Worm (Caenorhabditis elegans) whole organism, L2 larva: ENCODE data around the gene fbxa-184.
"Not testable (repeated sequence)": the region's sequence is repeated elsewhere in the genome, so short reads cannot be mapped to it uniquely, and the experiment has no call there.

Experiments
- C34F6.9 ChIP-seq: fragments of 150-350 bp; optimal IDR thresholded peaks from 2 replicates; lab custom pipeline; 2014; ENCODE audit warnings: missing biosample characterization, missing genetic modification characterization
- F13H6.1 ChIP-seq: sonication (generic microtip); optimal IDR thresholded peaks from 2 replicates; lab custom pipeline; 2016; ENCODE audit warnings: missing genetic modification characterization, missing compliant biosample characterization
- R02D3.7 ChIP-seq: fragments of 150-350 bp; optimal IDR thresholded peaks from 2 replicates; lab custom pipeline; 2014; ENCODE audit warnings: missing biosample characterization, missing genetic modification characterization
- ZK546.5 ChIP-seq: sonication (generic microtip); optimal IDR thresholded peaks from 2 replicates; lab custom pipeline; 2017; ENCODE audit warnings: missing biosample characterization, missing genetic modification characterization
- alr-1 ChIP-seq: fragments of 150-350 bp; optimal IDR thresholded peaks from 2 replicates; lab custom pipeline; 2014; ENCODE audit warnings: missing biosample characterization, missing genetic modification characterization
- ama-1 ChIP-seq: fragments of 150-350 bp; optimal IDR thresholded peaks from 2 replicates; lab custom pipeline; 2018; ENCODE audit warnings: inconsistent platforms
- ceh-16 ChIP-seq: fragments of 150-350 bp; optimal IDR thresholded peaks from 2 replicates; lab custom pipeline; 2014; ENCODE audit warnings: missing biosample characterization, missing genetic modification characterization
- crh-2 ChIP-seq: sonication (generic microtip); optimal IDR thresholded peaks from 2 replicates; lab custom pipeline; 2017; ENCODE audit warnings: missing biosample characterization, missing genetic modification characterization
- dmd-4 ChIP-seq: sonication (generic microtip); optimal IDR thresholded peaks from 2 replicates; lab custom pipeline; 2017; ENCODE audit warnings: missing biosample characterization, missing genetic modification characterization
- egl-27 ChIP-seq: sonication (generic microtip); optimal IDR thresholded peaks from 3 replicates; lab custom pipeline; 2017; ENCODE audit warnings: missing biosample characterization, missing genetic modification reagents, missing genetic modification characterization
- elt-3 ChIP-seq: sonication (generic microtip); optimal IDR thresholded peaks from 2 replicates; lab custom pipeline; 2017; ENCODE audit warnings: missing biosample characterization, missing genetic modification characterization
- fos-1 ChIP-seq: fragments of 150-350 bp; optimal IDR thresholded peaks from 2 replicates; lab custom pipeline; 2014; ENCODE audit warnings: missing biosample characterization, missing genetic modification characterization
- gmeb-1 ChIP-seq: fragments of 150-350 bp; optimal IDR thresholded peaks from 2 replicates; lab custom pipeline; 2014; ENCODE audit warnings: missing biosample characterization, missing genetic modification characterization
- lin-11 ChIP-seq: fragments of 150-350 bp; sonication (generic microtip); optimal IDR thresholded peaks from 2 replicates; lab custom pipeline; 2014; ENCODE audit warnings: missing biosample characterization, missing genetic modification characterization, inconsistent platforms, mixed read lengths
- lin-13 ChIP-seq: fragments of 150-350 bp; optimal IDR thresholded peaks from 2 replicates; lab custom pipeline; 2014; ENCODE audit warnings: missing biosample characterization, missing genetic modification reagents, missing genetic modification characterization
- lsy-2 ChIP-seq, 2 experiments: fragments of 150-350 bp in 1 of 2; sonication (generic microtip) in 1 of 2; optimal IDR thresholded peaks; 2 replicates each; lab custom pipeline; 2014 to 2017; ENCODE audit warnings: missing biosample characterization in 2 of 2, missing genetic modification characterization in 2 of 2
- mab-5 ChIP-seq: fragments of 150-350 bp; optimal IDR thresholded peaks from 2 replicates; lab custom pipeline; 2014; ENCODE audit warnings: missing biosample characterization, missing genetic modification characterization
- mbf-1 ChIP-seq: sonication (generic microtip); optimal IDR thresholded peaks from 2 replicates; lab custom pipeline; 2017; ENCODE audit warnings: missing biosample characterization, missing genetic modification characterization
- nhr-129 ChIP-seq: fragments of 150-350 bp; optimal IDR thresholded peaks from 2 replicates; lab custom pipeline; 2014; ENCODE audit warnings: missing biosample characterization, missing genetic modification characterization
- nhr-23 ChIP-seq: fragments of 150-350 bp; optimal IDR thresholded peaks from 2 replicates; lab custom pipeline; 2014; ENCODE audit warnings: missing biosample characterization, missing genetic modification reagents, missing genetic modification characterization
- nhr-237 ChIP-seq: fragments of 150-350 bp; optimal IDR thresholded peaks from 2 replicates; lab custom pipeline; 2014; ENCODE audit warnings: missing biosample characterization, missing genetic modification characterization
- nhr-25 ChIP-seq: fragments of 150-350 bp; sonication (generic microtip); optimal IDR thresholded peaks from 3 replicates; lab custom pipeline; 2014; ENCODE audit warnings: missing biosample characterization, missing genetic modification characterization
- nhr-77 ChIP-seq: fragments of 150-350 bp; optimal IDR thresholded peaks from 2 replicates; lab custom pipeline; 2014; ENCODE audit warnings: missing biosample characterization, missing genetic modification characterization
- peb-1 ChIP-seq: fragments of 150-350 bp; optimal IDR thresholded peaks from 2 replicates; lab custom pipeline; 2014; ENCODE audit warnings: missing biosample characterization, missing genetic modification characterization
- sem-4 ChIP-seq: fragments of 150-350 bp; optimal IDR thresholded peaks from 2 replicates; lab custom pipeline; 2014; ENCODE audit warnings: missing biosample characterization, missing genetic modification reagents, missing genetic modification characterization
- sma-3 ChIP-seq: sonication (generic microtip); optimal IDR thresholded peaks from 2 replicates; lab custom pipeline; 2016; ENCODE audit warnings: missing genetic modification reagents, missing genetic modification characterization, missing compliant biosample characterization
- sma-9 ChIP-seq, 2 experiments: fragments of 150-350 bp in 1 of 2; sonication (generic microtip) in 1 of 2; optimal IDR thresholded peaks; 2 replicates each; lab custom pipeline; 2014 to 2016; ENCODE audit warnings: missing genetic modification characterization in 2 of 2, mild to moderate bottlenecking in 1 of 2, missing biosample characterization in 1 of 2, missing compliant biosample characterization in 1 of 2, missing genetic modification reagents in 1 of 2, moderate library complexity in 1 of 2
- snpc-4 ChIP-seq: fragments of 150-350 bp; optimal IDR thresholded peaks from 2 replicates; lab custom pipeline; 2014; ENCODE audit warnings: missing biosample characterization, missing genetic modification characterization
- unc-39 ChIP-seq: fragments of 150-350 bp; optimal IDR thresholded peaks from 2 replicates; lab custom pipeline; 2014; ENCODE audit warnings: missing biosample characterization, missing genetic modification characterization
- unc-55 ChIP-seq: fragments of 150-350 bp; sonication (generic microtip); optimal IDR thresholded peaks from 3 replicates; lab custom pipeline; 2014; ENCODE audit warnings: missing biosample characterization, missing genetic modification reagents, missing genetic modification characterization
- unc-62 ChIP-seq: fragments of 150-350 bp; optimal IDR thresholded peaks from 2 replicates; lab custom pipeline; 2014; ENCODE audit warnings: missing biosample characterization, missing genetic modification reagents, missing genetic modification characterization
- ztf-1 ChIP-seq: fragments of 200-800 bp; sonication (Bioruptor generic); conservative IDR thresholded peaks from 2 replicates; pipeline ENCODE4 v1.3.6; 2022; ENCODE audit warnings: missing genetic modification characterization, missing compliant biosample characterization
- ztf-11 ChIP-seq: sonication (generic microtip); optimal IDR thresholded peaks from 2 replicates; lab custom pipeline; 2017; ENCODE audit warnings: missing biosample characterization, missing genetic modification characterization

The fbxa-184 gene

DNA sequence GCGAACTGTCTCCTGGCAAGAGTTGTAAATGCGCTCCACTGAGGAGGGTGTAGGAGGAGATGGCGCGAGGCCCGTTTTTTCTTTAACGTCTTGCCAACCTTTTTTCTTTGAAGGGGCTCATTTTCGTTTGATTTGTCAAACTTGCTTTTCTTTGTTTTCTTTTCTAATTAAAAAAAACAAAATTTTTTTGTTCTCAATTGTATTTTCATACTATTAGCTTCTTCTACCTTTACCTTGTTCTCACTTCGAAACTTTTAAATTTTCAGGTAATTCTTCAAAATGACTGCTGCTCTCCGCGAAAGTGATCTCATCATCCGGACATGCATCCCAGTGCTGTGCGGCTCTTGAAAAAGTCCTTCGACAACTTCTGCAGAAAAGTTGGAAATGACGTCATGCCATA is at the start of gene fbxa-184:
Gene fbxa-184, plus strand, starts transcription at position 301 of the 400 bp plus-strand sequence.
- TF ChIP-seq fos-1 (tag; lab: Kevin White, UChicago) (no peak), sem-4 (tag; lab: Kevin White, UChicago) (no peak), ceh-16 (tag; lab: Kevin White, UChicago) (no peak), unc-39 (tag; lab: Kevin White, UChicago) (no peak), sma-9 (GFP tag; optimal IDR thresholded peaks at IDR 0.05; lab: Kevin White, UChicago) (no peak), sma-9 (tag; optimal IDR thresholded peaks at IDR 0.05; lab: Kevin White, UChicago) (no peak), C34F6.9 (no peak), lin-13 (GFP tag; lab: Kevin White, UChicago) (no peak), nhr-25 (no peak), ama-1 (lab: Kevin White, UChicago) (no peak), mbf-1 (tag; lab: Kevin White, UChicago) (no peak), unc-62 (GFP tag; lab: Kevin White, UChicago) (no peak), ZK546.5 (tag; lab: Kevin White, UChicago) (no peak), egl-27 (tag; lab: Kevin White, UChicago) (no peak), peb-1 (tag; lab: Kevin White, UChicago) (no peak), ztf-1 (GFP tag; lab: Robert Waterston, UW) (no peak), nhr-237 (tag; lab: Kevin White, UChicago) (no peak), elt-3 (tag; lab: Kevin White, UChicago) (no peak), mab-5 (no peak), dmd-4 (tag; lab: Kevin White, UChicago) (no peak), R02D3.7 (no peak)

ce11 chrII:1660888-1661287 is 49.2 kb upstream of the fbxa-184 start, which contains the start of gene ZC204.13:
Gene ZC204.13, minus strand, starts transcription at chrII:1660988.
- not testable (repeated sequence) for TF ChIP-seq sem-4, egl-27, crh-2 (tag; lab: Kevin White, UChicago)
- TF ChIP-seq, all 48 proteins: peak for 0; not testable (repeated sequence) for 48

DNA sequence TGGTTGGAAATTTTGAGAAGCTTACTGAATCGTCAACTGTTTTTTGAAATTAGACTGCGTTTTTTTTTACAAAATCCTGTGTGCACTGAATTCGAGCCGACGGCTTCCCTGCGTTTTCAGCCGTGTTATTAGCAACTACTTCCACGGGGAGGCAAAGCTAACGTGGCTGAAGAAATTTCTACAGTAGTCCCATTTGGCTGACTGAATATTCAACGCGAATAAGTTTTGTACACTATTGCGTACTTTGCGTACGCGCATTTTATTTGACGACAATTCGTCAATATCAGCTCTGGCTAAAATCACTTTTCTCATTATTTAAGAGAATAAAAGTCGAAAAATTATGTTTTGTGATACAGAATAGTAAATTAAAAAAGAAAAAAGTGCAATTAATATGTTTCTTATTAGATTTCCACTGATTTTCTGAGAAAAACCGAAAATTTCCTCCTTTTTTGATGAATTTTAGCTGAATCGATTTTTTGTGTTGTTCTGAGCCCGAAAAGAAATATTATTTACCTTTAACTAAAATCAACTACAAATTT is 48.7 kb upstream of the fbxa-184 start:
- TF ChIP-seq lsy-2 (tag; optimal IDR thresholded peaks at IDR 0.05; lab: Kevin White, UChicago): peak in 1 of 2 experiments; percentile 33

- TF ChIP-seq lsy-2 (tag; optimal IDR thresholded peaks at IDR 0.05; lab: Kevin White, UChicago) (peak in 1 of 2 experiments; percentile 41), F13H6.1 (tag; lab: Kevin White, UChicago) (no peak)
These were observed 47.2 kb upstream of the fbxa-184 start, which contains the start of gene ZC204.14 for ce11 chrII:1662881-1663280. Gene ZC204.14, minus strand, starts transcription at chrII:1662949.

- TF ChIP-seq sem-4 (tag; lab: Kevin White, UChicago): no peak
- TF ChIP-seq fos-1 (tag; lab: Kevin White, UChicago): peak; percentile 49
- peak; percentile 74 for TF ChIP-seq F13H6.1 (tag; lab: Kevin White, UChicago)
- TF ChIP-seq nhr-129 (tag; lab: Kevin White, UChicago): peak; percentile 11
- TF ChIP-seq lsy-2 (tag; optimal IDR thresholded peaks at IDR 0.05; lab: Kevin White, UChicago): no peak
- peak; percentile 24 for TF ChIP-seq unc-55 (GFP tag; lab: Kevin White, UChicago)
- peak; percentile 52 for TF ChIP-seq sma-9 (GFP tag; optimal IDR thresholded peaks at IDR 0.05; lab: Kevin White, UChicago)
- no peak for TF ChIP-seq sma-9 (tag; optimal IDR thresholded peaks at IDR 0.05; lab: Kevin White, UChicago)
- no peak for TF ChIP-seq ztf-11 (tag; lab: Kevin White, UChicago)
- no peak for TF ChIP-seq sma-3 (GFP tag; lab: Kevin White, UChicago)
These were observed 46.5 kb upstream of the fbxa-184 start, which contains the start of gene duxl-1 for ce11 chrII:1663516-1663915. Gene duxl-1, plus strand, starts transcription at chrII:1663699.

DNA sequence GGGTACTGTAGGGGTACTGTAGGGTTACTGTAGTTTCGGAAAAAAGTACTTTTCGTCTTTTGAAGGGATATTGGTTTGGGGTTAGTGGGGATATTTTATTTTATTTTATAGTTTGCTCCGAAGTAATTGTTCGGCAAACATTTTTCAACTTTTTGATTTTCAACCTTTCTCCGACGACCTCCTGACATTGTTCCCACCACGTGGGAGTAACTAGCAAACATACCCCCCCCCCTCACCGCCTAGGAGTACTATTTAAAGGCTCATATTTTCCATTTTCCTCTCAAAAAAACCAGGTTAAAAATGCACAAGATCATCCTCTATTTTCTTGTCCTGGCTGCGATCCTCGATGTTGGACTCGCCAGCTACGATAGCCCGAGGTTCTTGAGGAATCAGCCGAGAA is 44.0 kb upstream of the fbxa-184 start, which contains the start of gene srlf-29:
Gene srlf-29, plus strand, starts transcription at position 301 of the 400 bp plus-strand sequence.
- no peak for TF ChIP-seq snpc-4 (tag; lab: Kevin White, UChicago)
- TF ChIP-seq nhr-25: no peak
- TF ChIP-seq sma-9 (GFP tag; optimal IDR thresholded peaks at IDR 0.05; lab: Kevin White, UChicago): no peak
- TF ChIP-seq sma-9 (tag; optimal IDR thresholded peaks at IDR 0.05; lab: Kevin White, UChicago): no peak
- no peak for TF ChIP-seq nhr-237 (tag; lab: Kevin White, UChicago)
- no peak for TF ChIP-seq unc-55 (GFP tag; lab: Kevin White, UChicago)
- no peak for TF ChIP-seq gmeb-1
- no peak for TF ChIP-seq fos-1 (tag; lab: Kevin White, UChicago)
- no peak for TF ChIP-seq lin-11
- TF ChIP-seq ama-1 (lab: Kevin White, UChicago): no peak
- TF ChIP-seq R02D3.7: no peak
- no peak for TF ChIP-seq sma-3 (GFP tag; lab: Kevin White, UChicago)
- no peak for TF ChIP-seq nhr-23 (tag; lab: Kevin White, UChicago)
- no peak for TF ChIP-seq alr-1 (tag; lab: Kevin White, UChicago)
- TF ChIP-seq nhr-77 (tag; lab: Kevin White, UChicago): no peak
